Worm (Caenorhabditis elegans) whole organism, young adult: ENCODE measurements around the gene B0212.3.

Experiments used
- B0035.1 ChIP-seq: sonication (generic microtip); optimal IDR thresholded peaks from 2 replicates; lab custom pipeline; 2016; ENCODE audit warnings: missing genetic modification characterization, mild to moderate bottlenecking, missing compliant biosample characterization, missing genotype, missing genetic modification reagents
- C06A6.2 ChIP-seq: fragments of 200-800 bp; sonication (Bioruptor generic); conservative IDR thresholded peaks from 2 replicates; pipeline ENCODE4 v1.3.6; 2022; ENCODE audit warnings: missing genetic modification characterization, missing compliant biosample characterization
- D2030.7 ChIP-seq: fragments of 200-800 bp; sonication (Bioruptor generic); IDR thresholded peaks from 2 replicates; pipeline ENCODE4 v1.3.6; 2022; ENCODE audit warnings: missing genetic modification reagents, missing genetic modification characterization, missing compliant biosample characterization
- F22D6.2 ChIP-seq: sonication (generic microtip); optimal IDR thresholded peaks from 2 replicates; lab custom pipeline; 2016; ENCODE audit warnings: mild to moderate bottlenecking, missing genetic modification characterization, missing compliant biosample characterization
- F39B2.1 ChIP-seq: fragments of 200-800 bp; sonication (Bioruptor generic); IDR thresholded peaks from 2 replicates; pipeline ENCODE4 v1.3.6; 2022; ENCODE audit warnings: missing genetic modification reagents, missing genetic modification characterization, missing compliant biosample characterization
- F49E8.2 ChIP-seq: sonication (generic microtip); optimal IDR thresholded peaks from 3 replicates; lab custom pipeline; 2017; ENCODE audit warnings: missing genetic modification characterization, mild to moderate bottlenecking, missing compliant biosample characterization, antibody characterized with exemption, moderate library complexity; ENCODE audit not compliant: insufficient read depth
- F57C9.4 ChIP-seq: sonication (generic microtip); optimal IDR thresholded peaks from 2 replicates; lab custom pipeline; 2017; ENCODE audit warnings: mild to moderate bottlenecking, missing genetic modification characterization, missing compliant biosample characterization
- K11D2.4 ChIP-seq: fragments of 200-800 bp; sonication (Bioruptor generic); IDR thresholded peaks from 2 replicates; pipeline ENCODE4 v1.3.6; 2022; ENCODE audit warnings: missing genetic modification reagents, missing genetic modification characterization, missing compliant biosample characterization
- K12H6.12 ChIP-seq: fragments of 200-800 bp; sonication (Bioruptor generic); optimal IDR thresholded peaks from 2 replicates; lab custom pipeline; 2018; ENCODE audit warnings: mild to moderate bottlenecking, missing genetic modification characterization, missing compliant biosample characterization
- Y53F4B.3 ChIP-seq: fragments of 200-800 bp; sonication (Bioruptor generic); IDR thresholded peaks from 2 replicates; pipeline ENCODE4 v1.3.6; 2022; ENCODE audit warnings: missing genetic modification reagents, missing genetic modification characterization, missing compliant biosample characterization
- akir-1 ChIP-seq: fragments of 200-800 bp; sonication (Bioruptor generic); optimal IDR thresholded peaks from 2 replicates; lab custom pipeline; 2018; ENCODE audit warnings: mild to moderate bottlenecking, missing genetic modification characterization, moderate library complexity, missing compliant biosample characterization
- aptf-3 ChIP-seq: fragments of 200-800 bp; sonication (Bioruptor generic); IDR thresholded peaks from 2 replicates; pipeline ENCODE4 v1.3.6; 2022; ENCODE audit warnings: missing genetic modification characterization, missing compliant biosample characterization
- athp-1 ChIP-seq: sonication (generic microtip); optimal IDR thresholded peaks from 2 replicates; lab custom pipeline; 2017; ENCODE audit warnings: mild to moderate bottlenecking, missing genetic modification characterization, missing compliant biosample characterization
- attf-3 ChIP-seq: fragments of 200-800 bp; sonication (Bioruptor generic); conservative IDR thresholded peaks from 2 replicates; pipeline ENCODE4 v1.3.6; 2022; ENCODE audit warnings: missing genetic modification reagents, missing genetic modification characterization, missing compliant biosample characterization
- attf-6 ChIP-seq: fragments of 200-800 bp; sonication (Bioruptor generic); IDR thresholded peaks from 2 replicates; pipeline ENCODE4 v1.3.6; 2022; ENCODE audit warnings: missing genetic modification reagents, missing genetic modification characterization, missing compliant biosample characterization
- cebp-2 ChIP-seq: fragments of 200-800 bp; sonication (Bioruptor generic); IDR thresholded peaks from 2 replicates; pipeline ENCODE4 v1.3.6; 2022; ENCODE audit warnings: missing genetic modification characterization, missing compliant biosample characterization
- ceh-79 ChIP-seq: sonication (generic microtip); optimal IDR thresholded peaks from 2 replicates; lab custom pipeline; 2017; ENCODE audit warnings: mild to moderate bottlenecking, missing genetic modification characterization, missing compliant biosample characterization
- chd-7 ChIP-seq: sonication (generic microtip); optimal IDR thresholded peaks from 2 replicates; lab custom pipeline; 2016; ENCODE audit warnings: mild to moderate bottlenecking, missing genetic modification characterization, moderate library complexity, missing compliant biosample characterization
- dox-1 ChIP-seq: fragments of 200-800 bp; sonication (Bioruptor generic); IDR thresholded peaks from 2 replicates; pipeline ENCODE4 v1.3.6; 2022; ENCODE audit warnings: missing genetic modification reagents, missing genetic modification characterization, missing compliant biosample characterization
- dpff-1 ChIP-seq: sonication (generic microtip); optimal IDR thresholded peaks from 2 replicates; lab custom pipeline; 2017; ENCODE audit warnings: mild to moderate bottlenecking, missing genetic modification characterization, missing compliant biosample characterization
- efl-1 ChIP-seq: fragments of 150-350 bp; optimal IDR thresholded peaks from 2 replicates; lab custom pipeline; 2014; ENCODE audit warnings: missing biosample characterization, missing genetic modification reagents, missing genetic modification characterization
- egrh-3 ChIP-seq: fragments of 200-800 bp; sonication (Bioruptor generic); IDR thresholded peaks from 2 replicates; pipeline ENCODE4 v1.3.6; 2022; ENCODE audit warnings: missing genetic modification reagents, missing genetic modification characterization, missing compliant biosample characterization
- fkh-3 ChIP-seq: sonication (generic microtip); optimal IDR thresholded peaks from 2 replicates; lab custom pipeline; 2016; ENCODE audit warnings: mild to moderate bottlenecking, missing genetic modification characterization, missing compliant biosample characterization
- gei-17 ChIP-seq: fragments of 200-800 bp; sonication (Bioruptor generic); optimal IDR thresholded peaks from 2 replicates; lab custom pipeline; 2018; ENCODE audit warnings: mild to moderate bottlenecking, missing genetic modification characterization, missing compliant biosample characterization
- him-1 ChIP-seq: sonication (generic microtip); optimal IDR thresholded peaks from 2 replicates; lab custom pipeline; 2016; ENCODE audit warnings: missing genotype, missing genetic modification reagents, missing genetic modification characterization, missing compliant biosample characterization
- hlh-12 ChIP-seq: sonication (generic microtip); optimal IDR thresholded peaks from 2 replicates; lab custom pipeline; 2016; ENCODE audit warnings: missing genetic modification characterization, missing compliant biosample characterization
- hlh-26 ChIP-seq: fragments of 200-800 bp; sonication (Bioruptor generic); conservative IDR thresholded peaks from 2 replicates; pipeline ENCODE4 v1.3.6; 2022; ENCODE audit warnings: missing genetic modification reagents, missing genetic modification characterization, missing compliant biosample characterization
- hmg-1.2 ChIP-seq: fragments of 200-800 bp; sonication (Bioruptor generic); IDR thresholded peaks from 2 replicates; pipeline ENCODE4 v1.3.6; 2022; ENCODE audit warnings: missing genetic modification reagents, missing genetic modification characterization, missing compliant biosample characterization
- lir-1 ChIP-seq: fragments of 200-800 bp; sonication (Bioruptor generic); conservative IDR thresholded peaks from 2 replicates; pipeline ENCODE4 v1.3.6; 2022; ENCODE audit warnings: missing genetic modification reagents, missing genetic modification characterization, missing compliant biosample characterization
- madf-6 ChIP-seq: fragments of 200-800 bp; sonication (Bioruptor generic); IDR thresholded peaks from 2 replicates; pipeline ENCODE4 v1.3.6; 2022; ENCODE audit warnings: missing genetic modification reagents, missing genetic modification characterization, missing compliant biosample characterization
- madf-8 ChIP-seq: fragments of 200-800 bp; sonication (Bioruptor generic); conservative IDR thresholded peaks from 2 replicates; pipeline ENCODE4 v1.3.6; 2022; ENCODE audit warnings: missing genetic modification reagents, missing genetic modification characterization, missing compliant biosample characterization
- mcd-1 ChIP-seq: fragments of 200-800 bp; sonication (Bioruptor generic); IDR thresholded peaks from 2 replicates; pipeline ENCODE4 v1.3.6; 2022; ENCODE audit warnings: missing genetic modification reagents, missing genetic modification characterization, missing compliant biosample characterization
- mxl-1 ChIP-seq: sonication (generic microtip); optimal IDR thresholded peaks from 2 replicates; lab custom pipeline; 2016; ENCODE audit warnings: missing genetic modification characterization, missing compliant biosample characterization
- nhr-120 ChIP-seq: fragments of 200-800 bp; sonication (Bioruptor generic); IDR thresholded peaks from 2 replicates; pipeline ENCODE4 v1.3.6; 2022; ENCODE audit warnings: missing genetic modification characterization, missing compliant biosample characterization
- nhr-80 ChIP-seq: sonication (generic microtip); optimal IDR thresholded peaks from 2 replicates; lab custom pipeline; 2016; ENCODE audit warnings: missing genetic modification characterization, missing compliant biosample characterization
- pha-4 ChIP-seq: fragments of 150-350 bp; sonication (generic microtip); optimal IDR thresholded peaks from 2 replicates; lab custom pipeline; 2014; ENCODE audit warnings: missing biosample characterization, missing genetic modification reagents, missing genetic modification characterization
- rpc-1 ChIP-seq, 2 experiments: fragments of 150-350 bp in 1 of 2; sonication (generic microtip) in 1 of 2; optimal IDR thresholded peaks; 2 replicates each; lab custom pipeline; 2014 to 2018; ENCODE audit warnings: missing biosample characterization in 1 of 2, missing genetic modification characterization in 1 of 2, missing genetic modification reagents in 1 of 2, missing genotype in 1 of 2
- sdz-38 ChIP-seq: sonication (generic microtip); optimal IDR thresholded peaks from 2 replicates; lab custom pipeline; 2016; ENCODE audit warnings: missing genotype, missing genetic modification characterization, missing compliant biosample characterization
- sea-2 ChIP-seq: fragments of 200-800 bp; sonication (Bioruptor generic); IDR thresholded peaks from 2 replicates; pipeline ENCODE4 v1.3.6; 2022; ENCODE audit warnings: missing genetic modification characterization, missing compliant biosample characterization
- snpc-1.1 ChIP-seq: sonication (generic microtip); optimal IDR thresholded peaks from 2 replicates; lab custom pipeline; 2017; ENCODE audit warnings: missing genetic modification characterization, mild to moderate bottlenecking, missing compliant biosample characterization, antibody characterized with exemption, moderate library complexity, missing genotype, missing genetic modification reagents; ENCODE audit not compliant: insufficient read depth
- somi-1 ChIP-seq: fragments of 200-800 bp; sonication (Bioruptor generic); optimal IDR thresholded peaks from 2 replicates; lab custom pipeline; 2018; ENCODE audit warnings: mild to moderate bottlenecking, missing genetic modification characterization, missing compliant biosample characterization
- sptf-2 ChIP-seq: fragments of 200-800 bp; sonication (Bioruptor generic); optimal IDR thresholded peaks from 2 replicates; lab custom pipeline; 2018; ENCODE audit warnings: mild to moderate bottlenecking, missing genetic modification characterization, missing compliant biosample characterization
- tlf-1 ChIP-seq: fragments of 200-800 bp; sonication (Bioruptor generic); optimal IDR thresholded peaks from 2 replicates; lab custom pipeline; 2018; ENCODE audit warnings: mild to moderate bottlenecking, missing genetic modification characterization, missing compliant biosample characterization
- unc-130 ChIP-seq: sonication (generic microtip); optimal IDR thresholded peaks from 2 replicates; lab custom pipeline; 2016; ENCODE audit warnings: missing genetic modification reagents, missing genetic modification characterization, missing compliant biosample characterization
- unc-62 ChIP-seq: fragments of 150-350 bp; optimal IDR thresholded peaks from 2 replicates; lab custom pipeline; 2014; ENCODE audit warnings: missing biosample characterization, missing genetic modification reagents, missing genetic modification characterization
- zfh-2 ChIP-seq: fragments of 200-800 bp; sonication (Bioruptor generic); conservative IDR thresholded peaks from 2 replicates; pipeline ENCODE4 v1.3.6; 2022; ENCODE audit warnings: missing genetic modification reagents, missing genetic modification characterization, missing compliant biosample characterization
- ztf-18 ChIP-seq: sonication (generic microtip); optimal IDR thresholded peaks from 2 replicates; lab custom pipeline; 2016; ENCODE audit warnings: missing genotype, mild to moderate bottlenecking, missing genetic modification characterization, missing compliant biosample characterization
- ztf-3 ChIP-seq: fragments of 200-800 bp; sonication (Bioruptor generic); optimal IDR thresholded peaks from 2 replicates; lab custom pipeline; 2018; ENCODE audit warnings: mild to moderate bottlenecking, missing genetic modification characterization, missing compliant biosample characterization
- ztf-6 ChIP-seq: fragments of 200-800 bp; sonication (Bioruptor generic); IDR thresholded peaks from 2 replicates; pipeline ENCODE4 v1.3.6; 2022; ENCODE audit warnings: missing genetic modification reagents, missing genetic modification characterization, missing compliant biosample characterization

B0212.3 gene

DNA sequence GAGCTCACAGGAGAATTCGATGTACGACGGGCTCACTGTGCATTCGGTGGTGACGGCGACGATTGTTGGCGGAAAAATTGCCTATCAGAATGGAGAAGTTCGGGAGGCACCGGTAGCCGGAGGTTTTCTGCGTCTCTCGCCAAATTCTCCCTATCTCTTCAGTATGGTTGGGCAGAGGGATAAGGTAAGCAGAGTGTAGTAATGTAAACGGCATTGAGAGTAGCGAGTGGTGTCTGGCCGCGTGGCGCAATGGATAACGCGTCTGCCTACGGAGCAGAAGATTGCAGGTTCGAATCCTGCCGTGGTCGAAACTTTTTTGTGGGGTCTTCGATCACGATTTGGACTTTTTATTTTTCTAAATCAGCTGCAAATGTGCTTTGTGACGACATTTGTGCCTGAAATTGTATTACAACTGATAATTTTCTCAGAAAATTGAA, 15.4 kb upstream of the B0212.3 start (continued):
- TF ChIP-seq sea-2 (GFP tag; lab: Robert Waterston, UW) (no peak), snpc-1.1 (tag; lab: Kevin White, UChicago) (no peak), nhr-80 (tag; lab: Kevin White, UChicago) (no peak), Y53F4B.3 (GFP tag; lab: Robert Waterston, UW) (no peak), ztf-18 (tag; lab: Kevin White, UChicago) (peak; percentile 47), mcd-1 (GFP tag; lab: Robert Waterston, UW) (peak; percentile 60; the same call in 1 of the 2 replicates), C06A6.2 (GFP tag; lab: Robert Waterston, UW) (no peak), him-1 (tag; lab: Kevin White, UChicago) (no peak), athp-1 (tag; lab: Kevin White, UChicago) (peak; percentile 45), efl-1 (GFP tag; lab: Kevin White, UChicago) (peak; percentile 8), somi-1 (GFP tag; lab: Kevin White, UChicago) (no peak), attf-3 (GFP tag; lab: Robert Waterston, UW) (peak; percentile 41; the same call in 1 of the 2 replicates), ztf-6 (GFP tag; lab: Robert Waterston, UW) (no peak), fkh-3 (peak; percentile 8), F22D6.2 (tag; lab: Kevin White, UChicago) (no peak), cebp-2 (GFP tag; lab: Robert Waterston, UW) (no peak), egrh-3 (0 out of 2 replicates have a peak, but pooled peaks have one; percentile 36), ztf-3 (GFP tag; lab: Kevin White, UChicago) (no peak), ceh-79 (no peak), madf-6 (GFP tag; lab: Robert Waterston, UW) (peak; percentile 59), lir-1 (GFP tag; lab: Robert Waterston, UW) (no peak), aptf-3 (no peak), F39B2.1 (GFP tag; lab: Robert Waterston, UW) (no peak), hlh-12 (tag; lab: Kevin White, UChicago) (peak; percentile 43), K12H6.12 (tag; lab: Kevin White, UChicago) (peak; percentile 27), nhr-120 (no peak), rpc-1 (optimal IDR thresholded peaks at IDR 0.05; lab: Kevin White, UChicago) (peak; percentile 66), rpc-1 (tag; optimal IDR thresholded peaks at IDR 0.05; lab: Kevin White, UChicago) (peak; percentile 78), B0035.1 (tag; lab: Kevin White, UChicago) (no peak), zfh-2 (GFP tag; lab: Robert Waterston, UW) (peak; percentile 76), madf-8 (0 out of 2 replicates have a peak, but pooled peaks have one; percentile 10), unc-62 (GFP tag; lab: Kevin White, UChicago) (no peak), gei-17 (GFP tag; lab: Kevin White, UChicago) (no peak), dox-1 (GFP tag; lab: Robert Waterston, UW) (peak; percentile 70), mxl-1 (peak; percentile 45), tlf-1 (no peak), hmg-1.2 (peak; percentile 71), K11D2.4 (GFP tag; lab: Robert Waterston, UW) (0 out of 2 replicates have a peak, but pooled peaks have one; percentile 28), chd-7 (peak; percentile 60), F49E8.2 (peak; percentile 59), F57C9.4 (no peak), D2030.7 (GFP tag; lab: Robert Waterston, UW) (peak; percentile 51), pha-4 (tag; lab: Kevin White, UChicago) (no peak), hlh-26 (GFP tag; lab: Robert Waterston, UW) (no peak), attf-6 (0 out of 2 replicates have a peak, but pooled peaks have one; percentile 55), sptf-2 (no peak), akir-1 (GFP tag; lab: Kevin White, UChicago) (no peak), dpff-1 (tag; lab: Kevin White, UChicago) (no peak), sdz-38 (tag; lab: Kevin White, UChicago) (no peak), unc-130 (GFP tag; lab: Kevin White, UChicago) (no peak)
